Worm (Caenorhabditis elegans): ENCODE measurements around the gene Y39A1A.21.

ce11 chrIII:10714541-10714940 is 7.7 kb upstream of the Y39A1A.21 start:
- no peak for TF ChIP-seq flh-1 (GFP tag; optimal IDR thresholded peaks at IDR 0.05)
- no peak for TF ChIP-seq nhr-28 (tag; optimal IDR thresholded peaks at IDR 0.05)
- TF ChIP-seq snpc-4 (tag; optimal IDR thresholded peaks at IDR 0.05), result no peak
- TF ChIP-seq mab-5 (tag; optimal IDR thresholded peaks at IDR 0.05), result no peak
- no peak for TF ChIP-seq nhr-237 (tag; optimal IDR thresholded peaks at IDR 0.05)
- no peak for TF ChIP-seq ces-1 (GFP tag; optimal IDR thresholded peaks at IDR 0.05)
- TF ChIP-seq ztf-11 (tag; optimal IDR thresholded peaks at IDR 0.05), result no peak

All from whole organism, mixed stage, embryonic.